Fruit fly (Drosophila melanogaster) whole organism, prepupa: ENCODE measurements around the gene Spt6.

Experiments used
- Blimp-1 ChIP-seq: fragments of 200-800 bp; sonication (Bioruptor generic); optimal IDR thresholded peaks from 3 replicates; lab custom pipeline; 2017; ENCODE audit warnings: missing biosample characterization, missing genetic modification characterization, mild to moderate bottlenecking, moderate library complexity, missing genetic modification reagents
- CG10631 ChIP-seq: fragments of 200-800 bp; sonication (Bioruptor generic); optimal IDR thresholded peaks from 2 replicates; lab custom pipeline; 2016; ENCODE audit warnings: missing biosample characterization, missing genetic modification characterization
- CG10669 ChIP-seq: fragments of 200-800 bp; sonication (Bioruptor generic); optimal IDR thresholded peaks from 3 replicates; lab custom pipeline; 2018; ENCODE audit warnings: missing biosample characterization, mild to moderate bottlenecking, missing genetic modification characterization, moderate library complexity
- CG11294 ChIP-seq: fragments of 200-800 bp; sonication (Bioruptor generic); IDR thresholded peaks from 2 replicates; pipeline ENCODE4 v1.3.6; 2022; ENCODE audit warnings: missing biosample characterization, missing genetic modification characterization
- CG11762 ChIP-seq: fragments of 200-800 bp; sonication (Bioruptor generic); optimal IDR thresholded peaks from 3 replicates; lab custom pipeline; 2016; ENCODE audit warnings: missing biosample characterization, missing genetic modification characterization; ENCODE audit not compliant: insufficient read depth
- CG11902 ChIP-seq: fragments of 200-800 bp; sonication (Bioruptor generic); optimal IDR thresholded peaks from 3 replicates; lab custom pipeline; 2016; ENCODE audit warnings: missing biosample characterization, missing genetic modification characterization
- CG1621 ChIP-seq: fragments of 200-800 bp; sonication (Bioruptor generic); optimal IDR thresholded peaks from 3 replicates; lab custom pipeline; 2018; ENCODE audit warnings: missing biosample characterization, mild to moderate bottlenecking, missing genetic modification characterization
- CG16779 ChIP-seq: fragments of 200-800 bp; sonication (Bioruptor generic); optimal IDR thresholded peaks from 3 replicates; lab custom pipeline; 2017; ENCODE audit warnings: missing biosample characterization, mild to moderate bottlenecking, missing genetic modification characterization
- CG32006 ChIP-seq: fragments of 200-800 bp; sonication (Bioruptor generic); optimal IDR thresholded peaks from 3 replicates; lab custom pipeline; 2017; ENCODE audit warnings: missing biosample characterization, mild to moderate bottlenecking, missing genetic modification characterization
- CG34406 ChIP-seq: fragments of 200-800 bp; sonication (Bioruptor generic); optimal IDR thresholded peaks from 3 replicates; lab custom pipeline; 2016; ENCODE audit warnings: missing biosample characterization, missing genetic modification characterization
- CG3919 ChIP-seq: fragments of 200-800 bp; sonication (Bioruptor generic); optimal IDR thresholded peaks from 3 replicates; lab custom pipeline; 2016; ENCODE audit warnings: missing biosample characterization, missing genetic modification characterization
- CG6854 ChIP-seq: fragments of 200-800 bp; sonication (Bioruptor generic); optimal IDR thresholded peaks from 2 replicates; lab custom pipeline; 2017; ENCODE audit warnings: missing biosample characterization, mild to moderate bottlenecking, missing genetic modification characterization
- CG8319 ChIP-seq: fragments of 200-800 bp; sonication (Bioruptor generic); optimal IDR thresholded peaks from 3 replicates; lab custom pipeline; 2016; ENCODE audit warnings: missing biosample characterization, missing genetic modification characterization
- CG9139 ChIP-seq: fragments of 200-800 bp; sonication (Bioruptor generic); optimal IDR thresholded peaks from 3 replicates; lab custom pipeline; 2017; ENCODE audit warnings: missing biosample characterization, mild to moderate bottlenecking, missing genetic modification characterization
- Eip75B ChIP-seq: fragments of 200-800 bp; sonication (Bioruptor generic); optimal IDR thresholded peaks from 3 replicates; lab custom pipeline; 2016; ENCODE audit warnings: missing biosample characterization, missing genetic modification characterization
- Eip78C ChIP-seq: fragments of 200-800 bp; sonication (Bioruptor generic); peaks from one replicate; lab custom pipeline; 2016; ENCODE audit warnings: missing biosample characterization, missing genetic modification characterization
- Ets96B ChIP-seq: fragments of 200-800 bp; optimal IDR thresholded peaks from 2 replicates; lab custom pipeline; 2019; ENCODE audit warnings: missing biosample characterization, mild to moderate bottlenecking, missing genetic modification characterization, moderate library complexity
- Hr38 ChIP-seq: sonication (Bioruptor generic); optimal IDR thresholded peaks from 2 replicates; lab custom pipeline; 2016; ENCODE audit warnings: missing biosample characterization, missing genetic modification characterization
- Hr39 ChIP-seq: fragments of 200-800 bp; sonication (Bioruptor generic); optimal IDR thresholded peaks from 2 replicates; lab custom pipeline; 2016; ENCODE audit warnings: missing biosample characterization, missing genetic modification characterization
- Lpt ChIP-seq: fragments of 200-800 bp; sonication (Bioruptor generic); optimal IDR thresholded peaks from 3 replicates; lab custom pipeline; 2016; ENCODE audit warnings: missing biosample characterization, missing genetic modification characterization
- Met ChIP-seq: fragments of 200-800 bp; sonication (Bioruptor generic); optimal IDR thresholded peaks from 3 replicates; lab custom pipeline; 2016; ENCODE audit warnings: missing biosample characterization, missing genetic modification characterization
- OdsH ChIP-seq: fragments of 200-800 bp; sonication (Bioruptor generic); optimal IDR thresholded peaks from 3 replicates; lab custom pipeline; 2016; ENCODE audit warnings: missing biosample characterization, missing genetic modification characterization
- Sox102F ChIP-seq: fragments of 200-800 bp; sonication (Bioruptor generic); optimal IDR thresholded peaks from 2 replicates; lab custom pipeline; 2016; ENCODE audit warnings: missing biosample characterization, mild to moderate bottlenecking, missing genetic modification characterization
- Sox15 ChIP-seq: fragments of 200-800 bp; sonication (Bioruptor generic); optimal IDR thresholded peaks from 3 replicates; lab custom pipeline; 2016; ENCODE audit warnings: missing biosample characterization, missing genetic modification characterization
- achi ChIP-seq: fragments of 200-800 bp; sonication (Bioruptor generic); optimal IDR thresholded peaks from 3 replicates; lab custom pipeline; 2016; ENCODE audit warnings: missing biosample characterization, missing genetic modification characterization
- acj6 ChIP-seq: fragments of 200-800 bp; sonication (Bioruptor generic); optimal IDR thresholded peaks from 3 replicates; lab custom pipeline; 2016; ENCODE audit warnings: missing biosample characterization, missing genetic modification characterization
- cyc ChIP-seq: fragments of 200-800 bp; sonication (Bioruptor generic); optimal IDR thresholded peaks from 3 replicates; lab custom pipeline; 2016; ENCODE audit warnings: missing biosample characterization, missing genetic modification characterization
- dsx ChIP-seq: fragments of 200-800 bp; optimal IDR thresholded peaks from 3 replicates; lab custom pipeline; 2019; ENCODE audit warnings: missing biosample characterization, mild to moderate bottlenecking, missing genetic modification characterization, moderate library complexity; ENCODE audit not compliant: poor library complexity, severe bottlenecking
- fd59A ChIP-seq: fragments of 200-800 bp; sonication (Bioruptor generic); optimal IDR thresholded peaks from 2 replicates; lab custom pipeline; 2017; ENCODE audit warnings: missing biosample characterization, mild to moderate bottlenecking, missing genetic modification characterization, missing genetic modification reagents
- fd85E ChIP-seq: fragments of 200-800 bp; sonication (Bioruptor generic); optimal IDR thresholded peaks from 3 replicates; lab custom pipeline; 2016; ENCODE audit warnings: missing biosample characterization, missing genetic modification characterization
- fkh ChIP-seq: fragments of 200-800 bp; sonication (Bioruptor generic); optimal IDR thresholded peaks from 3 replicates; lab custom pipeline; 2017; ENCODE audit warnings: missing biosample characterization, mild to moderate bottlenecking, missing genetic modification characterization, moderate library complexity
- lz ChIP-seq: fragments of 200-800 bp; sonication (Bioruptor generic); optimal IDR thresholded peaks from 3 replicates; lab custom pipeline; 2016; ENCODE audit warnings: missing biosample characterization, missing genetic modification characterization
- pdm3 ChIP-seq: fragments of 200-800 bp; sonication (Bioruptor generic); optimal IDR thresholded peaks from 3 replicates; lab custom pipeline; 2016; ENCODE audit warnings: missing biosample characterization, missing genetic modification characterization
- salr ChIP-seq, 2 experiments: fragments of 200-800 bp; sonication (Bioruptor generic); optimal IDR thresholded peaks; 3 replicates each; lab custom pipeline; 2016 to 2018; ENCODE audit warnings: missing biosample characterization in 2 of 2, missing genetic modification characterization in 2 of 2, mild to moderate bottlenecking in 1 of 2
- ss ChIP-seq, 2 experiments: fragments of 200-800 bp; sonication (Bioruptor generic); optimal IDR thresholded peaks; 2 replicates in 1 of 2; 3 replicates in 1 of 2; lab custom pipeline; 2017 to 2018; ENCODE audit warnings: mild to moderate bottlenecking in 2 of 2, missing biosample characterization in 2 of 2, missing genetic modification characterization in 2 of 2, moderate library complexity in 1 of 2
- svp ChIP-seq: fragments of 200-800 bp; sonication (Bioruptor generic); peaks from one replicate; lab custom pipeline; 2016; ENCODE audit warnings: missing biosample characterization, missing genetic modification characterization
- vri ChIP-seq: fragments of 200-800 bp; sonication (Bioruptor generic); optimal IDR thresholded peaks from 3 replicates; lab custom pipeline; 2016; ENCODE audit warnings: missing biosample characterization, mild to moderate bottlenecking, missing genetic modification characterization

The Spt6 gene

DNA sequence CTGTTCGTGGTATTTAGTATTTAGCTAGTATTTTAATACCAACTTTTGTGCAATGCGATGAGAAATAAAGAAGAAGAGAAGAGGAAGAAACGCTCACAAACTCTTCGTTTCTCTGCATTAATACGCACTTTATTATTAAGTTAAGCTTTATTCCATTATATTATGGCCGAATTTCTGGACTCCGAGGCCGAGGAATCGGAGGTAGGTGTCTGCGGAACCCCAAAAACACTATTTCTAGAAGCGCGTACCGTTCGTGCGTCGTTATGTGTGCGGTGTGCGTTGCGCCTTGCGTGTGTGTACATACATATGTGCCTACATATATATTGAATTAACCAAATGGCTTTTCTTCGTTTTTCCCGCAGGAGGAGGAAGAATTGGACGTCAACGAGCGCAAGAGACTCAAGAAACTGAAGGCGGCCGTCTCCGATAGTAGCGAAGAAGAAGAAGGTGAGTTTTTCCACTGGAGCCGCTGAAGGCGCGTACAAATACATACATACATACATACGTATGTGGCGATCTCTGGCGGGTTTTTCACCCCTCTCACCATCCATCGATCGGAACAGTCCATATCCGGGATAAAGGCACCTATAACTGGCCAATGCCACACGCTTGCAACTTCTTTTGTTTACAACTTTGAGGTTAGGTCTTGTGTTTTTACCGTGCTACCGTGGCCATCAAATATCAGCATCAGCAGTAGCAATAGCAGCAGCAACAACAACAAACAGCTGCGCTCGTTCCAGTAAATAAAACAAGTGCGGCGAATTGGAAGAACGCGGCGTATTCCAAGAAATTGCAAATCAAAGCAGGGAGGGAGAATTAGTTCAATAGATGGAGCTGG, at the start of gene Spt6:
Spt6 (plus strand) TSS at position 53 of the 838 bp plus-strand sequence.
- no peak for TF ChIP-seq achi (GFP tag; lab: Kevin White, UChicago)
- peak; percentile 34 for TF ChIP-seq svp (GFP tag; lab: Kevin White, UChicago)
- TF ChIP-seq ss (GFP tag; optimal IDR thresholded peaks at IDR 0.05; lab: Kevin White, UChicago), result peak in 1 of 2 experiments; percentile 8
- peak; percentile 23 for TF ChIP-seq CG1621 (tag; lab: Kevin White, UChicago)
- peak; percentile 5 for TF ChIP-seq Eip78C (GFP tag; lab: Kevin White, UChicago)
- TF ChIP-seq Ets96B (tag; lab: Kevin White, UChicago), result no peak

dm6 chrX:6219227-6219626, 48.4 kb upstream of the Spt6 start, which contains the start of gene Btnd:
Gene Btnd (minus strand): TSS chrX:6219327.
- no peak for TF ChIP-seq cyc
- TF ChIP-seq CG10669 (GFP tag; lab: Kevin White, UChicago), result no peak
- no peak for TF ChIP-seq fd85E (GFP tag; lab: Kevin White, UChicago)
- no peak for TF ChIP-seq salr (GFP tag; optimal IDR thresholded peaks at IDR 0.05; lab: Kevin White, UChicago)
- no peak for TF ChIP-seq CG6854 (GFP tag; lab: Kevin White, UChicago)
- no peak for TF ChIP-seq acj6 (GFP tag; lab: Kevin White, UChicago)
- TF ChIP-seq fd59A (GFP tag; lab: Kevin White, UChicago), result no peak
- no peak for TF ChIP-seq CG3919 (GFP tag; lab: Kevin White, UChicago)
- TF ChIP-seq Blimp-1, result no peak
- no peak for TF ChIP-seq CG8319
- no peak for TF ChIP-seq ss (GFP tag; optimal IDR thresholded peaks at IDR 0.05; lab: Kevin White, UChicago)

dm6 chrX:6219845-6220345, 47.7 kb upstream of the Spt6 start, which contains the start of gene Efr:
Gene Efr (plus strand): TSS chrX:6219957.
- no peak for TF ChIP-seq Met (GFP tag; lab: Kevin White, UChicago)
- no peak for TF ChIP-seq Eip78C (GFP tag; lab: Kevin White, UChicago)
- peak; percentile 11 for TF ChIP-seq dsx
- TF ChIP-seq CG10669 (GFP tag; lab: Kevin White, UChicago), result no peak
- TF ChIP-seq fkh, result peak; percentile 79
- no peak for TF ChIP-seq CG11294
- TF ChIP-seq Hr38 (GFP tag; lab: Kevin White, UChicago), result no peak

dm6 chrX:6224225-6225190, 43.1 kb upstream of the Spt6 start, which contains the start of gene sqh:
Gene sqh (minus strand): TSS chrX:6225140.
- TF ChIP-seq salr (GFP tag; optimal IDR thresholded peaks at IDR 0.05; lab: Kevin White, UChicago) (peak; percentile 69 to 75), Sox102F (GFP tag; lab: Kevin White, UChicago) (peak; percentile 84), Ets96B (tag; lab: Kevin White, UChicago) (peak; percentile 77), Hr39 (GFP tag; lab: Kevin White, UChicago) (peak; percentile 76), OdsH (peak; percentile 93), CG11902 (GFP tag; lab: Kevin White, UChicago) (peak; percentile 65), CG16779 (peak; percentile 66), CG10631 (GFP tag; lab: Kevin White, UChicago) (peak; percentile 85), dsx (peak; percentile 79), CG11762 (GFP tag; lab: Kevin White, UChicago) (peak; percentile 60), vri (GFP tag; lab: Kevin White, UChicago) (peak; percentile 84), CG34406 (GFP tag; lab: Kevin White, UChicago) (peak; percentile 88), fd59A (GFP tag; lab: Kevin White, UChicago) (peak; percentile 86), CG9139 (GFP tag; lab: Kevin White, UChicago) (peak; percentile 69), Hr38 (GFP tag; lab: Kevin White, UChicago) (no peak), acj6 (GFP tag; lab: Kevin White, UChicago) (peak; percentile 90), CG32006 (GFP tag; lab: Kevin White, UChicago) (peak; percentile 93), Lpt (peak; percentile 84), Sox15 (GFP tag; lab: Kevin White, UChicago) (peak; percentile 80), svp (GFP tag; lab: Kevin White, UChicago) (peak; percentile 92), CG3919 (GFP tag; lab: Kevin White, UChicago) (peak; percentile 71), fkh (peak; percentile 98), Eip75B (GFP tag; lab: Kevin White, UChicago) (peak; percentile 78), CG11294 (peak; percentile 84), CG6854 (GFP tag; lab: Kevin White, UChicago) (peak; percentile 56), Met (GFP tag; lab: Kevin White, UChicago) (peak; percentile 85), pdm3 (peak; percentile 86), lz (GFP tag; lab: Kevin White, UChicago) (peak; percentile 85), cyc (peak; percentile 75), CG10669 (GFP tag; lab: Kevin White, UChicago) (peak; percentile 83)
